Fruit fly (Drosophila melanogaster) whole organism, pupa: Measurements from ENCODE around the gene Srp54.

Experiments used
- CG10348 ChIP-seq: fragments of 200-800 bp; sonication (Bioruptor generic); IDR thresholded peaks from 2 replicates; pipeline ENCODE4 v1.3.6; 2022; ENCODE audit warnings: missing biosample characterization, missing genetic modification characterization
- CG12605 ChIP-seq: fragments of 200-800 bp; sonication (Bioruptor generic); IDR thresholded peaks from 2 replicates; pipeline ENCODE4 v1.3.6; 2022; ENCODE audit warnings: missing biosample characterization, missing genetic modification characterization
- CG14655 ChIP-seq: fragments of 200-800 bp; sonication (Bioruptor generic); optimal IDR thresholded peaks from 3 replicates; lab custom pipeline; 2017; ENCODE audit warnings: mild to moderate bottlenecking, missing biosample characterization, missing genetic modification reagents, missing genetic modification characterization
- CG15710 ChIP-seq: fragments of 200-800 bp; sonication (Bioruptor generic); optimal IDR thresholded peaks from 2 replicates; lab custom pipeline; 2018; ENCODE audit warnings: missing biosample characterization, mild to moderate bottlenecking, missing genetic modification characterization, moderate library complexity
- CG17806 ChIP-seq: fragments of 200-800 bp; sonication (Bioruptor generic); optimal IDR thresholded peaks from 2 replicates; lab custom pipeline; 2018; ENCODE audit warnings: missing biosample characterization, mild to moderate bottlenecking, missing genetic modification characterization, moderate library complexity
- CG32121 ChIP-seq: fragments of 200-800 bp; sonication (Bioruptor generic); IDR thresholded peaks from 2 replicates; pipeline ENCODE4 v1.3.6; 2022; ENCODE audit warnings: missing biosample characterization, missing genetic modification characterization
- CG8159 ChIP-seq: fragments of 200-800 bp; sonication (Bioruptor generic); optimal IDR thresholded peaks from 3 replicates; lab custom pipeline; 2018; ENCODE audit warnings: missing biosample characterization, mild to moderate bottlenecking, missing genetic modification characterization, moderate library complexity
- D1 ChIP-seq: fragments of 200-800 bp; sonication (Bioruptor generic); optimal IDR thresholded peaks from 2 replicates; lab custom pipeline; 2018; ENCODE audit warnings: missing biosample characterization, mild to moderate bottlenecking, missing genetic modification characterization, moderate library complexity
- EcR ChIP-seq: fragments of 200-800 bp; sonication (Bioruptor generic); optimal IDR thresholded peaks from 3 replicates; lab custom pipeline; 2019; ENCODE audit warnings: missing biosample characterization, missing genetic modification characterization, mild to moderate bottlenecking, moderate library complexity, missing genetic modification reagents
- Pif1B ChIP-seq: fragments of 200-800 bp; sonication (Bioruptor generic); optimal IDR thresholded peaks from 3 replicates; lab custom pipeline; 2016; ENCODE audit warnings: missing biosample characterization, missing genetic modification characterization
- gl ChIP-seq: fragments of 200-800 bp; sonication (Bioruptor generic); optimal IDR thresholded peaks from 2 replicates; lab custom pipeline; 2018; ENCODE audit warnings: missing biosample characterization, mild to moderate bottlenecking, missing genetic modification characterization
- rn ChIP-seq: fragments of 200-800 bp; sonication (Bioruptor generic); IDR thresholded peaks from 2 replicates; pipeline ENCODE4 v1.3.6; 2022; ENCODE audit warnings: missing biosample characterization, missing genetic modification characterization

DNA sequence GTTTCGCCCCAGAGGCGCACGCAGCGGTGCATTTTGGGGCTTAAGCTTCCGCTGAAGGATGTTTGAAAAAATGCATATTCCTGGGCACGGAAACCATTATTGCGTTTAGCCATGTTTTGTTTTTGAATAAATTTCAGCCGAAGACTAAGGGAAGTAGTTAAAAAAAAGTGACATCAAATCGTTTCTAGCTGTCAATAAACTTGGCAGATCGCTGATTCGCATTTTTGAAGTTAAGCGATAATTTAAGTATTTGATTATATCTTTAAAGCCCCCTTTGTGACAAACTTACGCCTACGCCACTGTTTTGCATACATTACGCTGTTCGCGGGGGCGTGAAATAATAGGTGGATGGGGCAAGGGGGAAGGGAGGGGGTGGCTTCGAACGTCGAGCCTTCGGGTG, 48.4 kb upstream of the Srp54 start:
- TF ChIP-seq D1 (no peak), gl (no peak), rn (GFP tag; lab: Robert Waterston, UW) (no peak), EcR (no peak), CG8159 (tag; lab: Kevin White, UChicago) (peak; percentile 65), CG15710 (tag; lab: Kevin White, UChicago) (peak; percentile 48), CG32121 (no peak), Pif1B (GFP tag; lab: Kevin White, UChicago) (no peak), CG17806 (tag; lab: Kevin White, UChicago) (no peak), CG10348 (GFP tag; lab: Robert Waterston, UW) (no peak), CG14655 (GFP tag; lab: Kevin White, UChicago) (peak; percentile 25), CG12605 (GFP tag; lab: Robert Waterston, UW) (no peak)
